Worm (Caenorhabditis elegans) whole organism, L2 larva: ENCODE results near the gene C27D6.12.

Experiments used
- C34F6.9 ChIP-seq: fragments of 150-350 bp; optimal IDR thresholded peaks from 2 replicates; lab custom pipeline; 2014; ENCODE audit warnings: missing biosample characterization, missing genetic modification characterization
- F13H6.1 ChIP-seq: sonication (generic microtip); optimal IDR thresholded peaks from 2 replicates; lab custom pipeline; 2016; ENCODE audit warnings: missing genetic modification characterization, missing compliant biosample characterization
- R02D3.7 ChIP-seq: fragments of 150-350 bp; optimal IDR thresholded peaks from 2 replicates; lab custom pipeline; 2014; ENCODE audit warnings: missing biosample characterization, missing genetic modification characterization
- ZK546.5 ChIP-seq: sonication (generic microtip); optimal IDR thresholded peaks from 2 replicates; lab custom pipeline; 2017; ENCODE audit warnings: missing biosample characterization, missing genetic modification characterization
- alr-1 ChIP-seq: fragments of 150-350 bp; optimal IDR thresholded peaks from 2 replicates; lab custom pipeline; 2014; ENCODE audit warnings: missing biosample characterization, missing genetic modification characterization
- aly-2 ChIP-seq: fragments of 150-350 bp; optimal IDR thresholded peaks from 2 replicates; lab custom pipeline; 2014; ENCODE audit warnings: missing biosample characterization, missing genetic modification characterization
- ama-1 ChIP-seq: fragments of 150-350 bp; optimal IDR thresholded peaks from 2 replicates; lab custom pipeline; 2018; ENCODE audit warnings: inconsistent platforms
- blmp-1 ChIP-seq: sonication (generic microtip); optimal IDR thresholded peaks from 2 replicates; lab custom pipeline; 2017; ENCODE audit warnings: missing genetic modification characterization, mild to moderate bottlenecking, missing compliant biosample characterization, antibody characterized with exemption, moderate library complexity; ENCODE audit not compliant: insufficient read depth
- ceh-16 ChIP-seq: fragments of 150-350 bp; optimal IDR thresholded peaks from 2 replicates; lab custom pipeline; 2014; ENCODE audit warnings: missing biosample characterization, missing genetic modification characterization
- crh-2 ChIP-seq: sonication (generic microtip); optimal IDR thresholded peaks from 2 replicates; lab custom pipeline; 2017; ENCODE audit warnings: missing biosample characterization, missing genetic modification characterization
- dmd-4 ChIP-seq: sonication (generic microtip); optimal IDR thresholded peaks from 2 replicates; lab custom pipeline; 2017; ENCODE audit warnings: missing biosample characterization, missing genetic modification characterization
- egl-27 ChIP-seq: sonication (generic microtip); optimal IDR thresholded peaks from 3 replicates; lab custom pipeline; 2017; ENCODE audit warnings: missing biosample characterization, missing genetic modification reagents, missing genetic modification characterization
- elt-1 ChIP-seq: fragments of 150-350 bp; optimal IDR thresholded peaks from 2 replicates; lab custom pipeline; 2014; ENCODE audit warnings: missing biosample characterization, missing genetic modification characterization
- fos-1 ChIP-seq: fragments of 150-350 bp; optimal IDR thresholded peaks from 2 replicates; lab custom pipeline; 2014; ENCODE audit warnings: missing biosample characterization, missing genetic modification characterization
- gmeb-1 ChIP-seq: fragments of 150-350 bp; optimal IDR thresholded peaks from 2 replicates; lab custom pipeline; 2014; ENCODE audit warnings: missing biosample characterization, missing genetic modification characterization
- lin-13 ChIP-seq: fragments of 150-350 bp; optimal IDR thresholded peaks from 2 replicates; lab custom pipeline; 2014; ENCODE audit warnings: missing biosample characterization, missing genetic modification reagents, missing genetic modification characterization
- lin-39 ChIP-seq: fragments of 150-350 bp; optimal IDR thresholded peaks from 2 replicates; lab custom pipeline; 2014; ENCODE audit warnings: missing biosample characterization, missing genetic modification reagents, missing genetic modification characterization
- mab-5 ChIP-seq: fragments of 150-350 bp; optimal IDR thresholded peaks from 2 replicates; lab custom pipeline; 2014; ENCODE audit warnings: missing biosample characterization, missing genetic modification characterization
- mbf-1 ChIP-seq: sonication (generic microtip); optimal IDR thresholded peaks from 2 replicates; lab custom pipeline; 2017; ENCODE audit warnings: missing biosample characterization, missing genetic modification characterization
- mdl-1 ChIP-seq, 2 experiments: fragments of 150-350 bp in 1 of 2; sonication (generic microtip) in 1 of 2; optimal IDR thresholded peaks; 2 replicates each; lab custom pipeline; 2017; ENCODE audit warnings: missing biosample characterization in 2 of 2, missing genetic modification characterization in 2 of 2
- nhr-10 ChIP-seq: sonication (generic microtip); optimal IDR thresholded peaks from 2 replicates; lab custom pipeline; 2017; ENCODE audit warnings: missing biosample characterization, missing genetic modification characterization
- nhr-12 ChIP-seq: fragments of 150-350 bp; optimal IDR thresholded peaks from 2 replicates; lab custom pipeline; 2014; ENCODE audit warnings: missing biosample characterization, missing genetic modification characterization
- nhr-129 ChIP-seq: fragments of 150-350 bp; optimal IDR thresholded peaks from 2 replicates; lab custom pipeline; 2014; ENCODE audit warnings: missing biosample characterization, missing genetic modification characterization
- nhr-21 ChIP-seq: fragments of 150-350 bp; optimal IDR thresholded peaks from 2 replicates; lab custom pipeline; 2014; ENCODE audit warnings: missing biosample characterization, missing genetic modification characterization
- nhr-23 ChIP-seq: fragments of 150-350 bp; optimal IDR thresholded peaks from 2 replicates; lab custom pipeline; 2014; ENCODE audit warnings: missing biosample characterization, missing genetic modification reagents, missing genetic modification characterization
- nhr-237 ChIP-seq: fragments of 150-350 bp; optimal IDR thresholded peaks from 2 replicates; lab custom pipeline; 2014; ENCODE audit warnings: missing biosample characterization, missing genetic modification characterization
- nhr-25 ChIP-seq: fragments of 150-350 bp; sonication (generic microtip); optimal IDR thresholded peaks from 3 replicates; lab custom pipeline; 2014; ENCODE audit warnings: missing biosample characterization, missing genetic modification characterization
- nhr-6 ChIP-seq: fragments of 150-350 bp; optimal IDR thresholded peaks from 2 replicates; lab custom pipeline; 2014; ENCODE audit warnings: missing biosample characterization, missing genetic modification characterization
- sem-4 ChIP-seq: fragments of 150-350 bp; optimal IDR thresholded peaks from 2 replicates; lab custom pipeline; 2014; ENCODE audit warnings: missing biosample characterization, missing genetic modification reagents, missing genetic modification characterization
- skn-1 ChIP-seq: sonication (generic microtip); optimal IDR thresholded peaks from 2 replicates; lab custom pipeline; 2017; ENCODE audit warnings: missing biosample characterization, missing genetic modification characterization
- sma-3 ChIP-seq: sonication (generic microtip); optimal IDR thresholded peaks from 2 replicates; lab custom pipeline; 2016; ENCODE audit warnings: missing genetic modification reagents, missing genetic modification characterization, missing compliant biosample characterization
- sma-9 ChIP-seq, 2 experiments: fragments of 150-350 bp in 1 of 2; sonication (generic microtip) in 1 of 2; optimal IDR thresholded peaks; 2 replicates each; lab custom pipeline; 2014 to 2016; ENCODE audit warnings: missing genetic modification characterization in 2 of 2, mild to moderate bottlenecking in 1 of 2, missing biosample characterization in 1 of 2, missing compliant biosample characterization in 1 of 2, missing genetic modification reagents in 1 of 2, moderate library complexity in 1 of 2
- snpc-4 ChIP-seq: fragments of 150-350 bp; optimal IDR thresholded peaks from 2 replicates; lab custom pipeline; 2014; ENCODE audit warnings: missing biosample characterization, missing genetic modification characterization
- unc-39 ChIP-seq: fragments of 150-350 bp; optimal IDR thresholded peaks from 2 replicates; lab custom pipeline; 2014; ENCODE audit warnings: missing biosample characterization, missing genetic modification characterization
- unc-55 ChIP-seq: fragments of 150-350 bp; sonication (generic microtip); optimal IDR thresholded peaks from 3 replicates; lab custom pipeline; 2014; ENCODE audit warnings: missing biosample characterization, missing genetic modification reagents, missing genetic modification characterization
- zag-1 ChIP-seq: fragments of 150-350 bp; optimal IDR thresholded peaks from 2 replicates; lab custom pipeline; 2014; ENCODE audit warnings: missing biosample characterization, missing genetic modification characterization
- ztf-4 ChIP-seq: fragments of 150-350 bp; optimal IDR thresholded peaks from 2 replicates; lab custom pipeline; 2014; ENCODE audit warnings: missing biosample characterization, missing genetic modification characterization

C27D6.12 gene

ce11 chrII:5141945-5142514, 35.8 kb downstream of the C27D6.12 start, which contains the start of gene nas-29:
TSS of gene nas-29 (minus strand) at chrII:5142036.
- TF ChIP-seq ceh-16 (tag; lab: Kevin White, UChicago) (no peak), F13H6.1 (tag; lab: Kevin White, UChicago) (peak; percentile 28), sma-9 (GFP tag; optimal IDR thresholded peaks at IDR 0.05; lab: Kevin White, UChicago) (peak; percentile 50), sma-9 (tag; optimal IDR thresholded peaks at IDR 0.05; lab: Kevin White, UChicago) (no peak), sem-4 (tag; lab: Kevin White, UChicago) (no peak), nhr-129 (no peak), gmeb-1 (tag; lab: Kevin White, UChicago) (peak; percentile 29), zag-1 (tag; lab: Kevin White, UChicago) (no peak), mdl-1 (tag; optimal IDR thresholded peaks at IDR 0.05; lab: Kevin White, UChicago) (peak in 1 of 2 experiments; percentile 6), nhr-10 (tag; lab: Kevin White, UChicago) (no peak), egl-27 (tag; lab: Kevin White, UChicago) (no peak), nhr-21 (tag; lab: Kevin White, UChicago) (peak; percentile 37), unc-55 (no peak), sma-3 (GFP tag; lab: Kevin White, UChicago) (peak; percentile 28), crh-2 (tag; lab: Kevin White, UChicago) (peak; percentile 55), R02D3.7 (tag; lab: Kevin White, UChicago) (no peak), lin-39 (tag; lab: Kevin White, UChicago) (no peak), nhr-12 (no peak), ztf-4 (tag; lab: Kevin White, UChicago) (no peak), nhr-6 (tag; lab: Kevin White, UChicago) (no peak), fos-1 (tag; lab: Kevin White, UChicago) (peak; percentile 70)
- TF ChIP-seq, all 48 proteins: peak for 8

DNA sequence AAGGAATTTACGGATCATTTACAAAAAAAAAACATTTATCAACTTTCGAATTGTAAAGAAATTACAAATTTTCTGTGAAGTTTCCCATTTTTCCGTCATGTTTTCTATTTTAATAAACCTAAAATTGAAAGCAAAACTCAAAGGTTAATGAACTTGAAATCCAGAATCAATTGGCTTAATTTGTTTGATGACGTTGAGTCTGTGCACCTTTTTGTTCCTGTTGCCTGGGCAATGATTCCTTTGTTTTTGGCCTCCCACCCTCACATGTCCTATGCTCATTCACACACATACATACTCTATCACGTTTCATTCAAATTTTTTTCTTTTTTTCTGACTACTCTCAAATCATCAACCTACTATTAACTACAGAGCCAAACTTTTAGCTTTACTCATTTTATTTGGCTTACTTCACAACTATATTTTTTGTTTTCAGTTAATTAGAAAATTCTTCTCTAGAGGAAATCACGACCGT, 41.5 kb downstream of the C27D6.12 start, which contains the start of gene F58A6.2:
Gene F58A6.2 (plus strand): TSS at position 422 of the 472 bp plus-strand sequence.
- TF ChIP-seq unc-39 (tag; lab: Kevin White, UChicago) (no peak), R02D3.7 (tag; lab: Kevin White, UChicago) (no peak), C34F6.9 (tag; lab: Kevin White, UChicago) (no peak), nhr-10 (tag; lab: Kevin White, UChicago) (no peak), nhr-21 (tag; lab: Kevin White, UChicago) (no peak), aly-2 (no peak), nhr-23 (tag; lab: Kevin White, UChicago) (no peak), lin-13 (no peak), elt-1 (tag; lab: Kevin White, UChicago) (no peak), crh-2 (tag; lab: Kevin White, UChicago) (no peak), ama-1 (lab: Kevin White, UChicago) (no peak), unc-55 (no peak), ZK546.5 (tag; lab: Kevin White, UChicago) (no peak), zag-1 (tag; lab: Kevin White, UChicago) (no peak), lin-39 (tag; lab: Kevin White, UChicago) (no peak), alr-1 (tag; lab: Kevin White, UChicago) (no peak), gmeb-1 (tag; lab: Kevin White, UChicago) (no peak), nhr-6 (tag; lab: Kevin White, UChicago) (no peak), fos-1 (tag; lab: Kevin White, UChicago) (no peak), ztf-4 (tag; lab: Kevin White, UChicago) (no peak)

- TF ChIP-seq mab-5 (no peak), zag-1 (tag; lab: Kevin White, UChicago) (no peak), nhr-23 (tag; lab: Kevin White, UChicago) (no peak), blmp-1 (no peak), lin-39 (tag; lab: Kevin White, UChicago) (no peak), snpc-4 (tag; lab: Kevin White, UChicago) (no peak), F13H6.1 (tag; lab: Kevin White, UChicago) (no peak)
Measured at ce11 chrII:5131800-5132199, 46.0 kb downstream of the C27D6.12 start.

DNA sequence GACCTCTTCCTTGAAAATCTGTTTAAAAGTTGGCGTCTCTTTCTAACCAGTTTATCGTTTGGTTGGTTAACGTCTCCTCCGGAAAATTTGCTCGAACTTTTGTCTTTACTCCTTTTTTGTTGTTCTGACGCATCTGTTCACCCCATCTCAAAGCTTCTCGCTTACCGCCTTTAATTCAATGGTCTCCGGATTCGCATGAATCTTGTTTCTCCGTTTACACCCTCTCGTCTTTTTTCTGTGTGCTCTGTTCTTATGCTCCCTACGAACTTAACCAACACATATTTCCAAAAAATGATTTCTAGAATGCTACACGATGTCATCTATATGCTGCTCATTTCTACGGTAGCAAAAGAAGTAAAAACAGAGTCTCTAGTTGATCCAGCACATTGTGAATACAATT, 47.7 kb downstream of the C27D6.12 start, which contains the start of gene lgc-56:
Gene lgc-56 (plus strand): TSS at position 301 of the 400 bp plus-strand sequence.
- TF ChIP-seq sma-3 (GFP tag; lab: Kevin White, UChicago), result no peak
- no peak for TF ChIP-seq crh-2 (tag; lab: Kevin White, UChicago)
- TF ChIP-seq blmp-1, result no peak
- no peak for TF ChIP-seq mab-5
- TF ChIP-seq skn-1 (tag; lab: Kevin White, UChicago), result no peak
- TF ChIP-seq C34F6.9 (tag; lab: Kevin White, UChicago), result no peak
- TF ChIP-seq fos-1 (tag; lab: Kevin White, UChicago), result no peak
- no peak for TF ChIP-seq F13H6.1 (tag; lab: Kevin White, UChicago)
- no peak for TF ChIP-seq ama-1 (lab: Kevin White, UChicago)
- TF ChIP-seq nhr-237 (tag; lab: Kevin White, UChicago), result no peak
- no peak for TF ChIP-seq dmd-4 (tag; lab: Kevin White, UChicago)
- no peak for TF ChIP-seq ZK546.5 (tag; lab: Kevin White, UChicago)
- TF ChIP-seq mbf-1 (tag; lab: Kevin White, UChicago), result no peak
- no peak for TF ChIP-seq sma-9 (GFP tag; optimal IDR thresholded peaks at IDR 0.05; lab: Kevin White, UChicago)
- no peak for TF ChIP-seq sma-9 (tag; optimal IDR thresholded peaks at IDR 0.05; lab: Kevin White, UChicago)
- no peak for TF ChIP-seq nhr-25 (tag; lab: Kevin White, UChicago)
